Worm (Caenorhabditis elegans): Measurements from ENCODE around the gene Y50D4B.4.

- no peak for TF ChIP-seq tra-4 (tag; optimal IDR thresholded peaks at IDR 0.05)
- no peak for TF ChIP-seq ama-1 (optimal IDR thresholded peaks at IDR 0.05)
- TF ChIP-seq F13C5.2 (tag; optimal IDR thresholded peaks at IDR 0.05), result no peak
Observed at ce11 chrV:1133223-1133622, 40.8 kb downstream of the Y50D4B.4 start.

All from whole organism, early embryonic.